Fruit fly (Drosophila melanogaster): Measurements from ENCODE around the gene SWIP.
A peak's percentile ranks its signal among the peaks of the same experiment; 100 is the strongest.

The SWIP gene

dm6 chrX:16335107-16335642 is 21.7 kb downstream of the SWIP start (continued):
- TF ChIP-seq CG9705 (GFP tag; optimal IDR thresholded peaks at IDR 0.05) (peak; percentile 12), OdsH (GFP tag; optimal IDR thresholded peaks at IDR 0.05) (peak; percentile 68), Hnf4 (GFP tag; optimal IDR thresholded peaks at IDR 0.05) (peak; percentile 72), brk (GFP tag; optimal IDR thresholded peaks at IDR 0.05) (no peak), rgr (GFP tag; optimal IDR thresholded peaks at IDR 0.05) (peak; percentile 82), Myc (optimal IDR thresholded peaks at IDR 0.05) (no peak), jim (GFP tag; optimal IDR thresholded peaks at IDR 0.05) (no peak), fru (GFP tag; optimal IDR thresholded peaks at IDR 0.05) (peak; percentile 78), pan (optimal IDR thresholded peaks at IDR 0.05) (no peak)

- peak; percentile 12 for TF ChIP-seq Myc (optimal IDR thresholded peaks at IDR 0.05)
- TF ChIP-seq woc (GFP tag; optimal IDR thresholded peaks at IDR 0.05): peak; percentile 17
- no peak for TF ChIP-seq Jra (GFP tag; optimal IDR thresholded peaks at IDR 0.05)
- peak; percentile 80 for TF ChIP-seq N (GFP tag; optimal IDR thresholded peaks at IDR 0.05)
- TF ChIP-seq Dif (GFP tag; optimal IDR thresholded peaks at IDR 0.05; ENCODE audit: partially characterized antibody): no peak
These were observed 36.6 kb downstream of the SWIP start, which contains the start of gene sl for dm6 chrX:16350062-16350461. Gene sl (plus strand): TSS chrX:16350315.

DNA sequence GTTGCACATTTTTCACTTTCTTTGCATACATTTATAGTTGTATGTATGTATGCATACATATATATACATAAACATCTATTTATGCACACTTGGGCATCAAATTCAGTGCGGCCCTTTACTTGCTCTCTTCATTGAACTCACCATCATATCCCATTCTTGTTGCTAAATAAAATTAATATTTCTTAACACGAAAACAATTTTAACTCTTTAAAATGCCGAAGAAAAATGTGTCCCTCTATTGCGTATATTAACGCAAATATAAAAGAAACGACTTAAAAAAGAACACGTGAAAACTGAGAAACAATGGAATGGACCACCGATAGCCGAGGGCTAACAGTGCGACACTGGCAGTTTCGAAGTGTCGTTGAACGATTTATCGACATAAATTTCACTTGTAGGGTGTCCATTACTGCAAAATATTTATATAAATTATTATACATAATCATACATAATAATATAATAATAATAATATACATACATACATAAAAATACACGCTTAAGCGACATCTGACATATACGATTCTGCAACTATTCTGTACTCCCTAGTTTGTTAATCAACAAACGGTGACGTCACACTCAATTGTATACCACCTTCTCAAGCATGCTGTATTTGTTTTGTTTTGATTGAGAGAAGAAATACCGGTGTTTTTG is 45.3 kb downstream of the SWIP start, which contains the start of the genes U2af50 and PIG-Q:
TSS of gene U2af50 (minus strand) at position 370 of the 651 bp plus-strand sequence.
TSS of gene PIG-Q (plus strand) at position 474 of the 651 bp plus-strand sequence.
- peak; percentile 82 for TF ChIP-seq psq (GFP tag; optimal IDR thresholded peaks at IDR 0.05)
- peak; percentile 84 for TF ChIP-seq CG9705 (GFP tag; optimal IDR thresholded peaks at IDR 0.05)
- TF ChIP-seq GATAd (GFP tag; optimal IDR thresholded peaks at IDR 0.05): peak; percentile 26
- TF ChIP-seq Myc (optimal IDR thresholded peaks at IDR 0.05): peak; percentile 5
- TF ChIP-seq OdsH (GFP tag; optimal IDR thresholded peaks at IDR 0.05): peak; percentile 63
- TF ChIP-seq foxo (GFP tag; optimal IDR thresholded peaks at IDR 0.05): peak in 1 of 2 experiments; percentile 86
- TF ChIP-seq Dif (GFP tag; optimal IDR thresholded peaks at IDR 0.05; ENCODE audit: partially characterized antibody): peak; percentile 5
- peak; percentile 76 for TF ChIP-seq sv (GFP tag; optimal IDR thresholded peaks at IDR 0.05)
- peak; percentile 82 for TF ChIP-seq rgr (GFP tag; optimal IDR thresholded peaks at IDR 0.05)
- TF ChIP-seq Rel (GFP tag; optimal IDR thresholded peaks at IDR 0.05): peak; percentile 14
- peak; percentile 74 for TF ChIP-seq Rel (tag; optimal IDR thresholded peaks at IDR 0.05)
- no peak for TF ChIP-seq Dfd (GFP tag; optimal IDR thresholded peaks at IDR 0.05)
- peak; percentile 92 for TF ChIP-seq HLH106 (tag; optimal IDR thresholded peaks at IDR 0.05)
- peak; percentile 45 for TF ChIP-seq woc (GFP tag; optimal IDR thresholded peaks at IDR 0.05)
- peak; percentile 76 for TF ChIP-seq Hnf4 (GFP tag; optimal IDR thresholded peaks at IDR 0.05)
- TF ChIP-seq sage (GFP tag; optimal IDR thresholded peaks at IDR 0.05): peak; percentile 51
- peak; percentile 90 for TF ChIP-seq Sp1 (GFP tag; optimal IDR thresholded peaks at IDR 0.05)
- no peak for TF ChIP-seq br (GFP tag; optimal IDR thresholded peaks at IDR 0.05)
- no peak for TF ChIP-seq CrebA (GFP tag; optimal IDR thresholded peaks at IDR 0.05; ENCODE audit: borderline replicate concordance)
- no peak for TF ChIP-seq fru (GFP tag; optimal IDR thresholded peaks at IDR 0.05)
- peak; percentile 56 for TF ChIP-seq ey (GFP tag; optimal IDR thresholded peaks at IDR 0.05)
- no peak for TF ChIP-seq usp (GFP tag; optimal IDR thresholded peaks at IDR 0.05)

DNA sequence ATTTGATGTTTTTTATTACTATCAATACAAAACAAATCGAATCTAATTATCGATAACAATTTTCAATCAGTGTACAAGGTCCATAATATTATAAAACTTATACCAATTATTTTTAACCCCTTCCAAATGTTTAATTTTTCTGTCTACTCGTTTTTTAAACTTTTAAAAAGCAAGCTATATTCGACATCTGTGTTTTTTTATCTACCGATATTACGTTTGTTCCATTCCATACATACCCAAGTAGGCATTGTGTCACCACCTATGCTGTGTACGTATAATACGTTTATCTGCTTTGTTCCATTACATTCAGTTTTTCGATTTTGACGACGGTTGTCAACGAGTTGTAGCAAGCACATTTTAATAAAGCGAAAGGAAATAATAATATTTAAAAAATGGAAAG is 47.8 kb downstream of the SWIP start, which contains the start of gene nonA:
TSS of gene nonA (plus strand) at position 264 of the 400 bp plus-strand sequence.
- TF ChIP-seq CG9705 (GFP tag; optimal IDR thresholded peaks at IDR 0.05) (no peak), woc (GFP tag; optimal IDR thresholded peaks at IDR 0.05) (peak; percentile 54), Dfd (GFP tag; optimal IDR thresholded peaks at IDR 0.05) (no peak), Hr83 (GFP tag; optimal IDR thresholded peaks at IDR 0.05; ENCODE audit: poor library complexity, severe bottlenecking) (no peak), dl (GFP tag; optimal IDR thresholded peaks at IDR 0.05; ENCODE audit: insufficient read depth in 1 of 2, partially characterized antibody in 2 of 2) (no peak), CrebA (GFP tag; optimal IDR thresholded peaks at IDR 0.05; ENCODE audit: borderline replicate concordance) (no peak), sage (GFP tag; optimal IDR thresholded peaks at IDR 0.05) (no peak), Abd-B (GFP tag; optimal IDR thresholded peaks at IDR 0.05) (no peak), psq (GFP tag; optimal IDR thresholded peaks at IDR 0.05) (no peak), OdsH (GFP tag; optimal IDR thresholded peaks at IDR 0.05) (no peak), lola (GFP tag; optimal IDR thresholded peaks at IDR 0.05) (no peak), Sp1 (GFP tag; optimal IDR thresholded peaks at IDR 0.05) (no peak), h (GFP tag; optimal IDR thresholded peaks at IDR 0.05) (no peak), N (GFP tag; optimal IDR thresholded peaks at IDR 0.05) (peak; percentile 5), rgr (GFP tag; optimal IDR thresholded peaks at IDR 0.05) (no peak), pan (optimal IDR thresholded peaks at IDR 0.05) (no peak), GATAd (GFP tag; optimal IDR thresholded peaks at IDR 0.05) (no peak), Jra (GFP tag; optimal IDR thresholded peaks at IDR 0.05) (no peak), fru (GFP tag; optimal IDR thresholded peaks at IDR 0.05) (peak; percentile 38), Mio (GFP tag; optimal IDR thresholded peaks at IDR 0.05) (no peak), jim (GFP tag; optimal IDR thresholded peaks at IDR 0.05) (no peak), br (GFP tag; optimal IDR thresholded peaks at IDR 0.05) (no peak), brk (GFP tag; optimal IDR thresholded peaks at IDR 0.05) (no peak), Hr78 (GFP tag; optimal IDR thresholded peaks at IDR 0.05) (no peak), dmrt93B (GFP tag; optimal IDR thresholded peaks at IDR 0.05) (no peak), usp (GFP tag; optimal IDR thresholded peaks at IDR 0.05) (no peak), Dif (GFP tag; optimal IDR thresholded peaks at IDR 0.05; ENCODE audit: partially characterized antibody) (no peak), dsf (GFP tag; optimal IDR thresholded peaks at IDR 0.05; ENCODE audit: borderline replicate concordance) (no peak), Hnf4 (GFP tag; optimal IDR thresholded peaks at IDR 0.05) (peak; percentile 20)
